Worm (Caenorhabditis elegans): ENCODE data around the gene K09E9.1.

DNA sequence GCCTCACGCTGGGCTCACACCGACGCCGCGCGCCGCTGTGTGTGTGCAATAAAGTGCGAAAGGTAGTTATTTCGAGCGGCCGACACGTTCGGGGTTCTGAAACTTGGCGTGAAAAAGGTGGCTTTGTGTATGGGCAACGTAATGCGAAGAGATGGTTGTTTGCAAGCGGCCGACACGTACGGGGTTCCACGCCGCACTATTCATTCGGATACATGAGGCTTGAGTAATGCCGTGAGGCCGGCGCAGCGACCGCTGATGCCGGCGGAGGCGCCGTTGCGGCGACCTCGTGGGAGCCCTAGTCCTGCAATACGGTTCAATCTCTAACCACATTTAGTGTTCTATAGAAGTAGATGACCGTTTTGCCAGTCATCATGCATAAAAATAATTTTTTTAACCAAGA, 26.3 kb upstream of the K09E9.1 start:
- no peak for TF ChIP-seq sox-4 (tag; optimal IDR thresholded peaks at IDR 0.05)
- no peak for TF ChIP-seq pqm-1 (tag; optimal IDR thresholded peaks at IDR 0.05)
- no peak for TF ChIP-seq nhr-11 (tag; optimal IDR thresholded peaks at IDR 0.05)
- TF ChIP-seq nhr-90 (tag; optimal IDR thresholded peaks at IDR 0.05; ENCODE audit: poor library complexity) = no peak
- no peak for TF ChIP-seq elt-2 (tag; optimal IDR thresholded peaks at IDR 0.05)
- no peak for TF ChIP-seq isw-1 (GFP tag; IDR thresholded peaks at IDR 0.05)
- no peak for TF ChIP-seq snpc-4 (tag; optimal IDR thresholded peaks at IDR 0.05)
- TF ChIP-seq skn-1 (tag; optimal IDR thresholded peaks at IDR 0.05) = no peak
- TF ChIP-seq ztf-11 (tag; optimal IDR thresholded peaks at IDR 0.05) = no peak

Data from whole organism, L1 larva.